Fruit fly (Drosophila melanogaster) whole organism, embryonic: ENCODE measurements around the gene T48.

Source experiments
- Ada2b ChIP-seq: fragments of 200-800 bp; sonication (Bioruptor generic); IDR thresholded peaks from 2 replicates; pipeline ENCODE4 v1.3.6; 2022; ENCODE audit warnings: missing biosample characterization, missing genetic modification characterization
- CG10209 ChIP-seq: fragments of 200-800 bp; sonication (Bioruptor generic); optimal IDR thresholded peaks from 3 replicates; lab custom pipeline; 2017; ENCODE audit warnings: missing biosample characterization, mild to moderate bottlenecking, missing genetic modification characterization, missing genetic modification reagents
- CG11085 ChIP-seq: fragments of 200-800 bp; sonication (Bioruptor generic); IDR thresholded peaks from 2 replicates; pipeline ENCODE4 v1.3.6; 2022; ENCODE audit warnings: missing biosample characterization, missing genetic modification characterization
- CG13287 ChIP-seq: fragments of 200-800 bp; sonication (Bioruptor generic); IDR thresholded peaks from 2 replicates; pipeline ENCODE4 v1.3.6; 2022; ENCODE audit warnings: missing biosample characterization, missing genetic modification characterization; ENCODE audit not compliant: partially characterized antibody
- CG13894 ChIP-seq: fragments of 200-800 bp; sonication (Bioruptor generic); optimal IDR thresholded peaks from 3 replicates; lab custom pipeline; 2018; ENCODE audit warnings: missing biosample characterization, mild to moderate bottlenecking, missing genetic modification characterization, moderate library complexity
- CG15073 ChIP-seq: fragments of 200-800 bp; sonication (Bioruptor generic); optimal IDR thresholded peaks from 2 replicates; lab custom pipeline; 2016; ENCODE audit warnings: missing biosample characterization, missing genetic modification characterization
- CG16779 ChIP-seq: fragments of 200-800 bp; sonication (Bioruptor generic); IDR thresholded peaks from 2 replicates; pipeline ENCODE4 v1.3.6; 2022; ENCODE audit warnings: missing biosample characterization, missing genetic modification characterization
- CG17328 ChIP-seq: fragments of 200-800 bp; sonication (Bioruptor generic); IDR thresholded peaks from 2 replicates; pipeline ENCODE4 v1.3.6; 2022; ENCODE audit warnings: missing biosample characterization, missing genetic modification characterization
- CG1792 ChIP-seq: fragments of 200-800 bp; sonication (Bioruptor generic); optimal IDR thresholded peaks from 2 replicates; lab custom pipeline; 2016; ENCODE audit warnings: missing biosample characterization, missing genetic modification characterization
- CG2199 ChIP-seq: fragments of 200-800 bp; sonication (Bioruptor generic); IDR thresholded peaks from 3 replicates; pipeline ENCODE4 v1.3.6; 2022; ENCODE audit warnings: missing biosample characterization, missing genetic modification characterization
- CG30403 ChIP-seq: fragments of 200-800 bp; sonication (Bioruptor generic); optimal IDR thresholded peaks from 3 replicates; lab custom pipeline; 2016; ENCODE audit warnings: missing biosample characterization, missing genetic modification characterization
- CG31441 ChIP-seq: fragments of 200-800 bp; sonication (Bioruptor generic); IDR thresholded peaks from 2 replicates; pipeline ENCODE4 v1.3.6; 2022; ENCODE audit warnings: missing biosample characterization, missing genetic modification characterization
- CG32772 ChIP-seq: fragments of 200-800 bp; sonication (Bioruptor generic); IDR thresholded peaks from 2 replicates; pipeline ENCODE4 v1.3.6; 2022; ENCODE audit warnings: missing biosample characterization, missing genetic modification characterization
- CG7786 ChIP-seq: fragments of 200-800 bp; sonication (Bioruptor generic); optimal IDR thresholded peaks from 2 replicates; lab custom pipeline; 2016; ENCODE audit warnings: missing biosample characterization, missing genetic modification characterization
- CG8281 ChIP-seq: fragments of 200-800 bp; sonication (Bioruptor generic); optimal IDR thresholded peaks from 2 replicates; lab custom pipeline; 2018; ENCODE audit warnings: missing biosample characterization, mild to moderate bottlenecking, missing genetic modification characterization, moderate library complexity
- CG8290 ChIP-seq, 3 experiments: fragments of 200-800 bp; sonication (Bioruptor generic); optimal IDR thresholded peaks; 2 replicates each; lab custom pipeline; 2016 to 2019; ENCODE audit warnings: missing biosample characterization in 3 of 3, missing genetic modification characterization in 3 of 3, mild to moderate bottlenecking in 2 of 3, moderate library complexity in 1 of 3
- CG9437 ChIP-seq: fragments of 200-800 bp; sonication (Bioruptor generic); optimal IDR thresholded peaks from 2 replicates; lab custom pipeline; 2018; ENCODE audit warnings: missing biosample characterization, mild to moderate bottlenecking, missing genetic modification characterization
- CTCF ChIP-seq: fragments of 200-800 bp; sonication (Bioruptor generic); optimal IDR thresholded peaks from 2 replicates; lab custom pipeline; 2017; ENCODE audit warnings: missing biosample characterization, mild to moderate bottlenecking, missing genetic modification characterization, moderate library complexity
- Dfd ChIP-seq, 2 experiments: fragments of >200 bp; optimal IDR thresholded peaks; 2 replicates each; lab custom pipeline; 2017; ENCODE audit warnings: missing biosample characterization in 2 of 2, missing genetic modification characterization in 2 of 2
- Dll ChIP-seq: fragments of 200-800 bp; sonication (Bioruptor generic); IDR thresholded peaks from 4 replicates; pipeline ENCODE4 v1.3.6; 2022; ENCODE audit warnings: missing biosample characterization, missing genetic modification characterization; ENCODE audit not compliant: partially characterized antibody
- Dp ChIP-seq: fragments of 200-800 bp; sonication (Bioruptor generic); optimal IDR thresholded peaks from 2 replicates; lab custom pipeline; 2018; ENCODE audit warnings: missing biosample characterization, mild to moderate bottlenecking, missing genetic modification characterization, moderate library complexity
- Drgx ChIP-seq: fragments of 200-800 bp; sonication (Bioruptor generic); IDR thresholded peaks from 2 replicates; pipeline ENCODE4 v1.3.6; 2022; ENCODE audit warnings: missing biosample characterization, missing genetic modification characterization
- Fer3 ChIP-seq: fragments of 200-800 bp; sonication (Bioruptor generic); optimal IDR thresholded peaks from 2 replicates; lab custom pipeline; 2018; ENCODE audit warnings: missing biosample characterization, mild to moderate bottlenecking, missing genetic modification characterization, moderate library complexity
- HmgZ ChIP-seq: fragments of 200-800 bp; sonication (Bioruptor generic); optimal IDR thresholded peaks from 2 replicates; lab custom pipeline; 2018; ENCODE audit warnings: missing biosample characterization, mild to moderate bottlenecking, missing genetic modification characterization
- Hr78 ChIP-seq, 2 experiments: fragments of 200-800 bp in 1 of 2; fragments of >200 bp in 1 of 2; sonication (Bioruptor generic) in 1 of 2; optimal IDR thresholded peaks; 2 replicates each; lab custom pipeline; 2017 to 2019; ENCODE audit warnings: missing biosample characterization in 2 of 2, missing genetic modification characterization in 2 of 2, mild to moderate bottlenecking in 1 of 2, moderate library complexity in 1 of 2
- NfI ChIP-seq: fragments of 200-800 bp; sonication (Bioruptor generic); optimal IDR thresholded peaks from 3 replicates; lab custom pipeline; 2018; ENCODE audit warnings: missing biosample characterization, mild to moderate bottlenecking, missing genetic modification characterization, moderate library complexity
- PHDP ChIP-seq: fragments of 200-800 bp; sonication (Bioruptor generic); optimal IDR thresholded peaks from 3 replicates; lab custom pipeline; 2018; ENCODE audit warnings: missing biosample characterization, mild to moderate bottlenecking, missing genetic modification characterization, moderate library complexity
- Pdp1 ChIP-seq, 2 experiments: fragments of 200-800 bp; sonication (Bioruptor generic); optimal IDR thresholded peaks; 3 replicates each; lab custom pipeline; 2016; ENCODE audit warnings: missing biosample characterization in 2 of 2, missing genetic modification characterization in 2 of 2, mild to moderate bottlenecking in 1 of 2, moderate library complexity in 1 of 2
- Scr ChIP-seq: fragments of 200-800 bp; sonication (Bioruptor generic); IDR thresholded peaks from 2 replicates; pipeline ENCODE4 v1.3.6; 2022; ENCODE audit warnings: missing biosample characterization, missing genetic modification characterization; ENCODE audit not compliant: partially characterized antibody
- Spps ChIP-seq: fragments of 200-800 bp; sonication (Bioruptor generic); optimal IDR thresholded peaks from 2 replicates; lab custom pipeline; 2018; ENCODE audit warnings: missing biosample characterization, mild to moderate bottlenecking, missing genetic modification characterization
- ab ChIP-seq: fragments of 200-800 bp; sonication (Bioruptor generic); optimal IDR thresholded peaks from 2 replicates; lab custom pipeline; 2016; ENCODE audit warnings: missing biosample characterization, missing genetic modification characterization
- az2 ChIP-seq: fragments of 200-800 bp; sonication (Bioruptor generic); optimal IDR thresholded peaks from 3 replicates; lab custom pipeline; 2016; ENCODE audit warnings: missing biosample characterization, missing genetic modification characterization
- btn ChIP-seq: fragments of 200-800 bp; sonication (Bioruptor generic); optimal IDR thresholded peaks from 2 replicates; lab custom pipeline; 2016; ENCODE audit warnings: missing biosample characterization, missing genetic modification characterization
- caup ChIP-seq: fragments of 200-800 bp; sonication (Bioruptor generic); optimal IDR thresholded peaks from 3 replicates; lab custom pipeline; 2017; ENCODE audit warnings: missing biosample characterization, mild to moderate bottlenecking, missing genetic modification characterization, moderate library complexity; ENCODE audit not compliant: severe bottlenecking
- chn ChIP-seq: fragments of 200-800 bp; sonication (Bioruptor generic); optimal IDR thresholded peaks from 2 replicates; lab custom pipeline; 2016; ENCODE audit warnings: missing biosample characterization, missing genetic modification characterization
- dan ChIP-seq: fragments of 200-800 bp; sonication (Bioruptor generic); IDR thresholded peaks from 2 replicates; pipeline ENCODE4 v1.3.6; 2022; ENCODE audit warnings: missing biosample characterization, missing genetic modification characterization
- eve ChIP-seq, 2 experiments: fragments of >200 bp; optimal IDR thresholded peaks; 2 replicates each; lab custom pipeline; 2017; ENCODE audit warnings: missing biosample characterization in 2 of 2, missing genetic modification characterization in 2 of 2
- gsb ChIP-seq: fragments of 200-800 bp; sonication (Bioruptor generic); IDR thresholded peaks from 2 replicates; pipeline ENCODE4 v1.3.6; 2022; ENCODE audit warnings: missing biosample characterization, missing genetic modification characterization
- lola ChIP-seq, 3 experiments: fragments of >200 bp in 2 of 3; fragments of 200-800 bp in 1 of 3; sonication (Bioruptor generic) in 1 of 3; optimal IDR thresholded peaks; 2 replicates each; lab custom pipeline; 2017 to 2019; ENCODE audit warnings: missing biosample characterization in 3 of 3, missing genetic modification characterization in 3 of 3, mild to moderate bottlenecking in 1 of 3, moderate library complexity in 1 of 3
- org-1 ChIP-seq: fragments of 200-800 bp; sonication (Bioruptor generic); optimal IDR thresholded peaks from 2 replicates; lab custom pipeline; 2017; ENCODE audit warnings: missing biosample characterization, missing genetic modification characterization
- p53 ChIP-seq: fragments of 200-800 bp; sonication (Bioruptor generic); optimal IDR thresholded peaks from 2 replicates; lab custom pipeline; 2016; ENCODE audit warnings: missing biosample characterization, missing genetic modification characterization
- prd ChIP-seq, 3 experiments: fragments of >200 bp in 2 of 3; fragments of 200-800 bp in 1 of 3; sonication (Bioruptor generic) in 1 of 3; optimal IDR thresholded peaks in 2 of 3; IDR thresholded peaks in 1 of 3; 2 replicates in 2 of 3; 3 replicates in 1 of 3; pipeline versions ENCODE4 v1.3.6 to Lab custom; 2017 to 2022; ENCODE audit warnings: missing biosample characterization in 1 of 3, missing genetic modification characterization in 1 of 3
- run ChIP-seq: fragments of 200-800 bp; sonication (Bioruptor generic); optimal IDR thresholded peaks from 3 replicates; lab custom pipeline; 2018; ENCODE audit warnings: missing biosample characterization, mild to moderate bottlenecking, missing genetic modification characterization
- sim ChIP-seq: fragments of 200-800 bp; sonication (Bioruptor generic); IDR thresholded peaks from 2 replicates; pipeline ENCODE4 v1.3.6; 2022; ENCODE audit warnings: missing biosample characterization, missing genetic modification characterization
- sima ChIP-seq: fragments of 200-800 bp; sonication (Bioruptor generic); optimal IDR thresholded peaks from 2 replicates; lab custom pipeline; 2016; ENCODE audit warnings: missing biosample characterization, missing genetic modification characterization
- slou ChIP-seq: fragments of 200-800 bp; sonication (Bioruptor generic); optimal IDR thresholded peaks from 3 replicates; lab custom pipeline; 2016; ENCODE audit warnings: missing biosample characterization, missing genetic modification characterization
- sob ChIP-seq: fragments of 200-800 bp; sonication (Bioruptor generic); IDR thresholded peaks from 2 replicates; pipeline ENCODE4 v1.3.6; 2022; ENCODE audit warnings: missing biosample characterization, missing genetic modification characterization
- stc ChIP-seq: fragments of 200-800 bp; sonication (Bioruptor generic); IDR thresholded peaks from 2 replicates; pipeline ENCODE4 v1.3.6; 2022; ENCODE audit warnings: missing biosample characterization, missing genetic modification characterization
- tgo ChIP-seq: fragments of 200-800 bp; sonication (Bioruptor generic); IDR thresholded peaks from 3 replicates; pipeline ENCODE4 v1.3.6; 2022; ENCODE audit warnings: missing biosample characterization, missing genetic modification characterization
- unpg ChIP-seq: fragments of 200-800 bp; sonication (Bioruptor generic); optimal IDR thresholded peaks from 3 replicates; lab custom pipeline; 2018; ENCODE audit warnings: missing biosample characterization, mild to moderate bottlenecking, missing genetic modification characterization, moderate library complexity
- wdn ChIP-seq: fragments of 200-800 bp; sonication (Bioruptor generic); IDR thresholded peaks from 2 replicates; pipeline ENCODE4 v1.3.6; 2022; ENCODE audit warnings: missing biosample characterization, missing genetic modification characterization

T48 gene

dm6 chr3R:26953478-26953874, 71.9 kb downstream of the T48 start (continued):
- TF ChIP-seq slou (GFP tag; lab: Kevin White, UChicago) (no peak), Fer3 (tag; lab: Kevin White, UChicago) (no peak), CG17328 (GFP tag; lab: Robert Waterston, UW) (no peak), CG32772 (GFP tag; lab: Robert Waterston, UW) (no peak), CG8290 (GFP tag; optimal IDR thresholded peaks at IDR 0.05; lab: Kevin White, UChicago) (no peak), CG8290 (tag; optimal IDR thresholded peaks at IDR 0.05; lab: Kevin White, UChicago) (peak in 1 of 2 experiments; percentile 13), dan (GFP tag; lab: Robert Waterston, UW) (no peak), stc (GFP tag; lab: Robert Waterston, UW) (no peak; the same call in 1 of the 2 replicates), NfI (peak; percentile 19), chn (GFP tag; lab: Kevin White, UChicago) (no peak), CG7786 (GFP tag; lab: Kevin White, UChicago) (peak; percentile 30), sim (GFP tag; lab: Robert Waterston, UW) (no peak), Hr78 (GFP tag; optimal IDR thresholded peaks at IDR 0.05; lab: Kevin White, UChicago) (no peak), CG16779 (GFP tag; lab: Robert Waterston, UW) (no peak), tgo (GFP tag; lab: Robert Waterston, UW) (no peak; the same call in 2 of the 3 replicates), Pdp1 (GFP tag; optimal IDR thresholded peaks at IDR 0.05; lab: Kevin White, UChicago) (peak in 1 of 2 experiments; percentile 22), Ada2b (GFP tag; lab: Robert Waterston, UW) (no peak), HmgZ (tag; lab: Kevin White, UChicago) (peak; percentile 20), Drgx (GFP tag; lab: Robert Waterston, UW) (peak; percentile 91), CG2199 (no peak), p53 (GFP tag; lab: Kevin White, UChicago) (no peak), wdn (GFP tag; lab: Robert Waterston, UW) (no peak), unpg (GFP tag; lab: Kevin White, UChicago) (peak; percentile 42), CG30403 (GFP tag; lab: Kevin White, UChicago) (peak; percentile 28), CG13894 (tag; lab: Kevin White, UChicago) (no peak), PHDP (peak; percentile 36), ab (GFP tag; lab: Kevin White, UChicago) (no peak), CG13287 (GFP tag; lab: Robert Waterston, UW) (no peak), btn (peak; percentile 2), CTCF (no peak), CG9437 (GFP tag; lab: Kevin White, UChicago) (no peak), CG1792 (GFP tag; lab: Kevin White, UChicago) (no peak), gsb (GFP tag; lab: Robert Waterston, UW) (0 out of 2 replicates have a peak, but pooled peaks have one; percentile 21), eve (GFP tag; optimal IDR thresholded peaks at IDR 0.05; lab: Kevin White, UChicago) (peak in 1 of 2 experiments; percentile 73), CG10209 (GFP tag; lab: Kevin White, UChicago) (peak; percentile 2), run (tag; lab: Kevin White, UChicago) (peak; percentile 3), Spps (tag; lab: Kevin White, UChicago) (no peak), az2 (no peak), CG31441 (GFP tag; lab: Robert Waterston, UW) (no peak), sima (GFP tag; lab: Kevin White, UChicago) (no peak), Dp (GFP tag; lab: Kevin White, UChicago) (no peak), caup (GFP tag; lab: Kevin White, UChicago) (no peak), CG8281 (tag; lab: Kevin White, UChicago) (no peak), sob (GFP tag; lab: Robert Waterston, UW) (no peak), Scr (GFP tag; lab: Robert Waterston, UW) (no peak), Dll (GFP tag; lab: Robert Waterston, UW) (no peak), org-1 (GFP tag; lab: Kevin White, UChicago) (no peak), lola (GFP tag; optimal IDR thresholded peaks at IDR 0.05; lab: Kevin White, UChicago) (no peak), Dfd (GFP tag; optimal IDR thresholded peaks at IDR 0.05; lab: Kevin White, UChicago) (no peak), prd (optimal IDR thresholded peaks at IDR 0.05; lab: Kevin White, UChicago) (no peak), prd (GFP tag; IDR thresholded peaks at IDR 0.05; lab: Robert Waterston, UW) (0 out of 3 replicates have a peak, but pooled peaks have one; percentile 23), CG15073 (GFP tag; lab: Kevin White, UChicago) (no peak), CG11085 (no peak)
